Fruit fly (Drosophila melanogaster): ENCODE results near the gene alpha-Est10.

Gene alpha-Est10

dm6 chr3R:7441359-7441758 is 52.3 kb downstream of the alpha-Est10 start:
- TF ChIP-seq Mnt (GFP tag; optimal IDR thresholded peaks at IDR 0.05) (no peak), bab1 (GFP tag; optimal IDR thresholded peaks at IDR 0.05) (no peak), Hr96 (GFP tag; optimal IDR thresholded peaks at IDR 0.05) (no peak), CG1620 (GFP tag; optimal IDR thresholded peaks at IDR 0.05) (no peak)

- TF ChIP-seq pad (GFP tag; optimal IDR thresholded peaks at IDR 0.05) (no peak), CG14711 (tag; optimal IDR thresholded peaks at IDR 0.05) (no peak), cic (GFP tag; optimal IDR thresholded peaks at IDR 0.05) (no peak), ovo (GFP tag; optimal IDR thresholded peaks at IDR 0.05) (no peak), CG33017 (tag; optimal IDR thresholded peaks at IDR 0.05) (no peak), CG7101 (tag; optimal IDR thresholded peaks at IDR 0.05) (no peak), CG7045 (GFP tag; optimal IDR thresholded peaks at IDR 0.05) (no peak), tj (GFP tag; optimal IDR thresholded peaks at IDR 0.05) (no peak)
Observed at dm6 chr3R:7439306-7439810, 54.3 kb downstream of the alpha-Est10 start, which contains the start of gene CG14598. TSS of gene CG14598 (plus strand) at chr3R:7439760.

dm6 chr3R:7438869-7439268 is 54.8 kb downstream of the alpha-Est10 start:
- TF ChIP-seq CG1620 (GFP tag; optimal IDR thresholded peaks at IDR 0.05) (no peak), CG7101 (tag; optimal IDR thresholded peaks at IDR 0.05) (no peak), CG14711 (tag; optimal IDR thresholded peaks at IDR 0.05) (no peak), ovo (GFP tag; optimal IDR thresholded peaks at IDR 0.05) (no peak), CG11617 (GFP tag; optimal IDR thresholded peaks at IDR 0.05) (no peak)

Data from whole organism, adult.